Worm (Caenorhabditis elegans) whole organism, dauer: ENCODE data around the gene egl-44.

Source experiments
- unc-62 ChIP-seq: sonication (generic microtip); optimal IDR thresholded peaks from 2 replicates; lab custom pipeline; 2017; ENCODE audit warnings: missing biosample characterization, missing genetic modification reagents, missing genetic modification characterization

egl-44 gene

ce11 chrII:5950657-5951056 is 22.1 kb downstream of the egl-44 start:
- TF ChIP-seq unc-62 (GFP tag; lab: Kevin White, UChicago): no peak

- TF ChIP-seq unc-62 (GFP tag; lab: Kevin White, UChicago): no peak
Observed at ce11 chrII:5951745-5952144, 23.1 kb downstream of the egl-44 start.

ce11 chrII:5952214-5952613 is 23.6 kb downstream of the egl-44 start:
- TF ChIP-seq unc-62 (GFP tag; lab: Kevin White, UChicago): no peak

ce11 chrII:5955638-5956167 is 27.1 kb downstream of the egl-44 start:
- TF ChIP-seq unc-62 (GFP tag; lab: Kevin White, UChicago): no peak

ce11 chrII:5956583-5956982 is 28.0 kb downstream of the egl-44 start, which contains the start of gene casy-1:
Gene casy-1 (minus strand): TSS chrII:5956683.
- no peak for TF ChIP-seq unc-62 (GFP tag; lab: Kevin White, UChicago)

ce11 chrII:5957803-5958367 is 29.3 kb downstream of the egl-44 start:
- TF ChIP-seq unc-62 (GFP tag; lab: Kevin White, UChicago): no peak

ce11 chrII:5959575-5960119 is 31.0 kb downstream of the egl-44 start:
- TF ChIP-seq unc-62 (GFP tag; lab: Kevin White, UChicago): no peak

- TF ChIP-seq unc-62 (GFP tag; lab: Kevin White, UChicago): no peak
Observed at ce11 chrII:5961317-5961716, 32.7 kb downstream of the egl-44 start, which contains the start of gene B0034.7. Gene B0034.7 (plus strand): TSS chrII:5961617.

- TF ChIP-seq unc-62 (GFP tag; lab: Kevin White, UChicago): no peak
Observed at ce11 chrII:5962343-5962742, 33.7 kb downstream of the egl-44 start.

ce11 chrII:5964962-5965361 is 36.4 kb downstream of the egl-44 start:
- no peak for TF ChIP-seq unc-62 (GFP tag; lab: Kevin White, UChicago)

- no peak for TF ChIP-seq unc-62 (GFP tag; lab: Kevin White, UChicago)
Observed at ce11 chrII:5966637-5967036, 38.0 kb downstream of the egl-44 start.

- TF ChIP-seq unc-62 (GFP tag; lab: Kevin White, UChicago): no peak
Observed at ce11 chrII:5968037-5968436, 39.4 kb downstream of the egl-44 start, which contains the start of gene B0034.1. Gene B0034.1 (plus strand): TSS chrII:5968337.

ce11 chrII:5969303-5969702 is 40.7 kb downstream of the egl-44 start, which contains the start of gene B0034.4:
Gene B0034.4 (minus strand): TSS chrII:5969531.
- TF ChIP-seq unc-62 (GFP tag; lab: Kevin White, UChicago): no peak

- TF ChIP-seq unc-62 (GFP tag; lab: Kevin White, UChicago): no peak
Observed at ce11 chrII:5974878-5975277, 46.3 kb downstream of the egl-44 start, which contains the start of gene B0034.5. Gene B0034.5 (minus strand): TSS chrII:5974978.

ce11 chrII:5988224-5988623 is 59.6 kb downstream of the egl-44 start, which contains the start of gene ins-2:
Gene ins-2 (plus strand): TSS chrII:5988524.
- no peak for TF ChIP-seq unc-62 (GFP tag; lab: Kevin White, UChicago)
